Worm (Caenorhabditis elegans) whole organism, L4/young adult: ENCODE results near the gene Y113G7A.22.

ENCODE experiments used
- W03F9.2 ChIP-seq: fragments of 150-350 bp; optimal IDR thresholded peaks from 2 replicates; lab custom pipeline; 2014; ENCODE audit warnings: missing biosample characterization, missing genetic modification characterization
- dao-5 ChIP-seq: sonication (generic microtip); optimal IDR thresholded peaks from 2 replicates; lab custom pipeline; 2016; ENCODE audit warnings: missing genotype, missing genetic modification characterization, moderate library complexity, missing compliant biosample characterization
- him-1 ChIP-seq: sonication (generic microtip); optimal IDR thresholded peaks from 2 replicates; lab custom pipeline; 2016; ENCODE audit warnings: missing genotype, missing genetic modification reagents, missing genetic modification characterization, missing compliant biosample characterization

The Y113G7A.22 gene

DNA sequence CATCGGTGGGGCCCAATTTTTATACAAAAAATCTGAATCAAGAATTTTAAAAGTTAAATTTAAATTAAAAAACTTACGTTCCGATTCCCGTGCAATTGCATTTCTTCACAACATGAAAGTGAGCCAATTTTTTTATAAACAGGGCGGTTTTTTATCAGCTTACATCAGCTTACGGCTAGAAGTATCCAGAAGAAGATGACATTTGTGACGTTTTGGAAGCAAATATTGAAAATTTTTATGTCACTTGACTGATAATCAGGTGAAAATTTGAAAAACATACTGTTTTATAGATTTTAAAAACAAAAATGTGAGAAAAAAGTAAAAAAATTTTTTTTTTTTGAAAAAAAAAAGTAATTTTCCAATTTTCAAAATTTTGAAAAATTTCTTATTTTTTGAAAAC is at the start of gene Y113G7A.22:
Gene Y113G7A.22 (minus strand): TSS at position 101 of the 400 bp plus-strand sequence.
- no peak for TF ChIP-seq W03F9.2 (tag; lab: Kevin White, UChicago)
- no peak for TF ChIP-seq dao-5 (tag; lab: Kevin White, UChicago)
- TF ChIP-seq him-1 (tag; lab: Kevin White, UChicago) = no peak

DNA sequence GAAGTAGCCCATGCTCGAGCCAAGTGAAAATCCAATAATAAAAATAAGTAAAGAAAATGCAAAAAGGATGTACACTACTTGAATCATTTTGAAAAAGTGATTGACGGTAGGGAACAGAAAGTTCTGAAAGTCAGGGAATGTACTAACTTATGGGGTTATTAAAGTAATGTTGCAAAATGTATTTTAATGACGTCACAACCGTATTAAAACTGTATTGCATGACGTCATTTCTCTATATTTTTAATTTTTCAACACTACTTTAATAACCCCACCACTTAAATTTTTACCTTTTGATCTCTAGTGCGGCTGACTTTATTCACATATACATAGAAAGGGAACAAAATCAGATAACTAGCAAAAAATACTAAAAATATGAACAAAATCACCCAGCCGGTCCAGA is 47.2 kb upstream of the Y113G7A.22 start:
- TF ChIP-seq dao-5 (tag; lab: Kevin White, UChicago) = no peak
- TF ChIP-seq him-1 (tag; lab: Kevin White, UChicago) = no peak
- TF ChIP-seq W03F9.2 (tag; lab: Kevin White, UChicago) = no peak

DNA sequence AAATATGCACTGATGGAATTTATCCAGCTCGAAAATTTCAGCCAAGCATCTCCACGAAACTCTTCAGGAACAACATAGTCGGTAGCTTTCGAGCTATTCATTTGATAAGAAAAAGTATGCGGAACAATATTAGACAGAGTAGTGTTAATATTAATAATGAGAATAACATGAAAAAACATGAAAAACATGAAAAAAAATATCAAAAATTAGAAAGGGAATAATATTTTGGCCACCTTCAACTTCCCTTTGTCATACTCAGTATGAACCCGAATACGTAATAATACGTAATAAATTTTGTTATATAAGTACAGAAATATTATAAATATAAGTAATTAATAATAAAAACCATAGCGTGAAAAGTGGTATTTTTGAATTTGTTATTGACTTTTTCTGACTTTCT is 36.8 kb upstream of the Y113G7A.22 start, which contains the start of gene srw-39:
Gene srw-39 (minus strand): TSS at position 101 of the 400 bp plus-strand sequence.
- TF ChIP-seq dao-5 (tag; lab: Kevin White, UChicago) = no peak
- TF ChIP-seq W03F9.2 (tag; lab: Kevin White, UChicago) = no peak
- TF ChIP-seq him-1 (tag; lab: Kevin White, UChicago) = no peak

DNA sequence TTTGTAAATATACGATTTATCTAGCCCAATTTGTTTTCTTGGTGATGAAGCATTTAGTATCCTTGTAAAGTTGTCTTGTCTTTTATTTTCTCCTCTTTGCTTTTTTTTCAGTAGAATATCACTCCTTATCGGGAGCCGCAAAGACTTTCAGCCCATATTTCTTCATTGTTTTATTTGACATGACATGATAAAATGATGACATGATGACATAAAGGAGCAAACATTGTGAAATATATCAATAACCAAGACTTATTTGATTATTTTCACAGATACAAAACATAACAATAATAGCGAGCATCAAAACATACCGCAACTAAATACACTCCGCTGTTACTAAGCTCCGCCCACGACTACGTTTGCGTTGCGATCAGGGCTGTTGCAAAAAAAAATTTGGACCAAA is 30.7 kb upstream of the Y113G7A.22 start:
- TF ChIP-seq W03F9.2 (tag; lab: Kevin White, UChicago) (no peak), him-1 (tag; lab: Kevin White, UChicago) (no peak), dao-5 (tag; lab: Kevin White, UChicago) (no peak)

DNA sequence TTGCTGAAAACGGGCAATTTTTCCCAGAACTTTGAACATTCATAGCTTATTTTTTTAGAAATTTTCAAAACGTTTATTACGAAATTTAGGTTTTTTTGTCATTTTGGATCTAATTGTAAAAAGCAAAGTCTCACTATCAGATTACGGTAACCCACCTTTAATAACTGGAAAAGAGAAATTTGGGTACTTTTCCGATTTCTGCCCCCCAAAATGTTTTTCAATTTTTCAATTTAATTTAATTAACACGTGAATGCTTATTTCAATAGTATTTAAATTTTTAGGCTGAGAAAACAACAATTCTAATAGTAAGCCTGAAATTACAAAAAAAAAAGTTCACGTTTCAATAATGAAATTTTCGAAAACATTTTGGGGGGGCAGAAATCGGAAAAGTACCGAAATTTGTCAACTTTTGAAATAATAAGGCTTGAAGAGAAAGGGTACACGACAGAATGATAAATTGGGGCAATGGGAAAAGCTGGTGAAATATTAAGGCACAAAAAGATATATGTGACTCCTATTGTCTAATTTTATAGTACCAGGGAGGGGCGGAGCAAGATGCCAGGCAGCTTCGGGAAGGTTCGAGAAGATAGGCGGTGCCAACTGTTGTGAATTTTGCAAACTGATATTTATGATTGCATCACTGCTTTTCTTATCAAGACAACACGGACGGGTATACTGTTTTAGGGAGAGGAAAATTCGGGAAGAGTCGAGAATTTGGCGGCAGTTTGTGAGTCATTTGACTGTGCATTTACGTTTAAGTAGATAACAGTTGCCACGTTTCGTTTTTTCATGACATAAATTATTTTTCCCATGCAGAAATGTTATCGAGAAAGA is 29.1 kb upstream of the Y113G7A.22 start, which contains the start of gene F19B2.5:
Gene F19B2.5 (minus strand): TSS at position 107 of the 834 bp plus-strand sequence.
- TF ChIP-seq dao-5 (tag; lab: Kevin White, UChicago) = no peak
- TF ChIP-seq W03F9.2 (tag; lab: Kevin White, UChicago) = no peak
- TF ChIP-seq him-1 (tag; lab: Kevin White, UChicago) = no peak

DNA sequence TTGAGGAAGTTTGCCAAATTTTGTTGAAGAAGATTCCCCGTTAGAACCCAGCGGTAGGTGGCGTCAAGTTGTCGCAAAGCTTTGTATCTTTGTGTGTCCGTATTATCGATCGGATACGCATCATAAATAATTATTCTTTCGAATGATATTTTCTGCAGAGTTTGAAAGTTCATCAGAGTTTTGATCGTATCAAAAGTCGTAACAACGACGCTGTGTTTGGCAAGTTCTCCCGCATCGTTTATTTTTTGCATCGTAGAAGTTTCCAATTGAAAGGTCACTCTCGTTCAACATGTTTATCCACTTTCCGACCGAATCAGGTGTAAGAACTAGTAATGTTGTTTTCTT is 27.9 kb upstream of the Y113G7A.22 start:
- TF ChIP-seq W03F9.2 (tag; lab: Kevin White, UChicago) (no peak), dao-5 (tag; lab: Kevin White, UChicago) (no peak), him-1 (tag; lab: Kevin White, UChicago) (no peak)

DNA sequence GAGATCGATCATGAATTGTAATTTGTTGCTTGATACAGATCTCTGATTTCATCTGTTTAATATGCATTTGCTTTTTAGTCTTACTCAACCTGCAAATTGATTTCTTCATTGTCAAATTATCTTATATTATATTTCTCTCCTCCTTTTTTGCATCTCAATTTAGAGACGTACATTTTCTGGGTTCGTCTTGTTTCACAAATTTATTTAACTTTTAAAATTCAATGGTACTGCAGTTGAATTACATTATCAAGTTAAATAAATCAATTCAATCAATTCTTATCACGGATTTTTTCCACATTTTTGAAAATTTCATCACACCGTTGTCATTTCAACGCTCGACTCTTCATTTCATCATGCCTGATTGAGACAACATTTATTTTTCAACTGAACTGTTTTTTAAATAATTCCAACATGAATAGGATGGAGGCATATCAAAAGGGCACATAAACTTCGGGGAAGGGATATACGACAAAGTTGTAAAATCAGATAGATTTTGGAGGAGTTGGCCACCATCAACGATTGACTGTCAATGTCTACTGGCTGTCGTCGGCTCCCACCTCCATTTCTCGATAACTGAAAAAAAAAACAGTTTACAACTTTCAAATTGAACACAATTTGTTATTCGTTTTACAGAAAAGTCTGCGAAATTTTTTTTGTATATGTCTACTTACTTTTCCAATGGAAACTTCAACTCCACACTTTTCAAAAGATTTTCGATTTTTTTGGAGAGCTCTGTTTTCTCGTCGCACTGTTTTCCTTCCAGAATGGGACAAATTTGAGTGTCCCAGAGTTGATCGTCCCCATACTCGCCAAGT is 27.4 kb upstream of the Y113G7A.22 start:
- no peak for TF ChIP-seq dao-5 (tag; lab: Kevin White, UChicago)
- TF ChIP-seq him-1 (tag; lab: Kevin White, UChicago) = no peak
- TF ChIP-seq W03F9.2 (tag; lab: Kevin White, UChicago) = no peak

DNA sequence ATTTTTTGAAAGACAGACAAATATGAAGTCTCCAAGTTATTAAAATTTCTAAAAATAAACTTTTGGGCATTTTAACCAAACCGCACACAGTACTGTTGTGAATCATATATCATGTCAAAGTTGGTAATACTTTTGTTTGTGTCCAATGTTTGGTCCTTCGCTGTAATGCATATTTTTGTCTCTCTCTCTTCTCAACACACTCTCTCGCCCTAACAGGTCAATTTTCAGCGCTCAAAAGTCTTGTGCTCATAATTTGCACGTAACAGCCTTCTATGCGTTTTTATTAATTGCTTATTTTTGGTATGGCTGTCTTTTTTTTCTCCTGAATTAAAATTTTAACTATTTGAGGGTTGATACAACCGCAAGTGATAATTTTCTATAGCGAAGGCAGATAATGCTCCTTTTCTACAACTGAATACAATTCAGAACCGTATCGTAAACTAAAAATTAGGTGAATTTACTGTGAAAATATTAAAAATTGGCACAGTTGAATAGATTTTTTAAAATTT is 26.7 kb upstream of the Y113G7A.22 start:
- no peak for TF ChIP-seq him-1 (tag; lab: Kevin White, UChicago)
- TF ChIP-seq dao-5 (tag; lab: Kevin White, UChicago) = no peak
- TF ChIP-seq W03F9.2 (tag; lab: Kevin White, UChicago) = no peak

DNA sequence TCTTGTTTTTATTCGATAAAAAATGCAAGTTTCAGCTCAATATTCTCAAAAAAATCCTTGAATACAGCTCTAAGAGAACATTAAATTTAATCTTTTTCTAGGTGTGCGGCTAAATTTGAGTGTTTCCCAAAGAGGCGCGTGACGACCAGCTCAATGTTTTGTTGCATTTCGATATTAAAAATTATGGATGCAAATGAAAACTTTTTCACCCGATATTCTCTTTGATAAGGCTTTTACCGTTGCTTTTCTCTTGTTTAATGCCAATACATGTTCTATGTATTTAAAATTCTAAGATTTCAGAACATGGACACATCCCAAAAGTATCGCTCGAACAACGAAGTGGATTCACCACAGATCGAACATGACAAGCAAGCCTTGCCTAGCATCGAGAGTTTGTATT is 23.1 kb upstream of the Y113G7A.22 start, which contains the start of gene F19B2.6:
Gene F19B2.6 (plus strand): TSS at position 301 of the 400 bp plus-strand sequence.
- TF ChIP-seq dao-5 (tag; lab: Kevin White, UChicago) = no peak
- TF ChIP-seq W03F9.2 (tag; lab: Kevin White, UChicago) = no peak
- TF ChIP-seq him-1 (tag; lab: Kevin White, UChicago) = no peak

DNA sequence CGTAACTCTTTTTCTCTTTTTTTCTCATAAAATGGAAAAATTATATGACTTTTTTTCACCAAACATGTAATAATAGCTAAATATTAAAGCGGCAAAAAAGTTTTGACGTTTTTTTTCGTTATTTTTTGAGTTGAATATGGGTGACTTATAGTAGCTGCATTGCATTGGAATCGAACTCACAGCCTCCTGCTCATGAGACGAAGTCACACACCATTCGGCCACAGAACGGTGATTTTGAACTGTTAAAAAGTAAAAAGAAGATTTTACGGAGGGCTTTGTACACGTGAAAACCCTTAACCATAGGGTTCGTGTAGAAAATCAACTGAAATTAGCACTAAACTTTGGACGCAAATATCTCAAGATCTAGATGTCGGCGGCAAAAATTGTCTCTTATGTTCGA is 16.7 kb upstream of the Y113G7A.22 start:
- no peak for TF ChIP-seq him-1 (tag; lab: Kevin White, UChicago)
- TF ChIP-seq W03F9.2 (tag; lab: Kevin White, UChicago) = no peak
- TF ChIP-seq dao-5 (tag; lab: Kevin White, UChicago) = no peak

DNA sequence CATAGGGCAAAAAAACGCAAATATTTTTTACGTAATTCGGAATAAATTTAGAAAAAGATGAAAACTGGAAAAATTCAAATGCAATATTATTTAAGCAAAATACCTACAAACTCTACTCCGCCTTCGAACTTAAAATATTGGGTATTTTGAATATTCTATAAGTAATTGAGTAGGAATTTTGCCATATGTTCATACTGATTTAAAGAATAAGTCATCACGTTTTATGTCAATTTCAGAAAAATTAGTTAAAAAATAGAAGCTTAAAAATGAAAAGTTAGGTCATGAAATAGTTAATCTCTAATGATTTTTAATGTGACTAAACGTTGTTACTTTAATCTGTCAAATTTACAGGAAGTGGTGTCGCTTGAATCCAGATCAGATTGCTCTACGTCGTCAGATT is 16.3 kb upstream of the Y113G7A.22 start, which contains the start of gene F19B2.7:
Gene F19B2.7 (plus strand): TSS at position 301 of the 400 bp plus-strand sequence.
- TF ChIP-seq dao-5 (tag; lab: Kevin White, UChicago) (no peak), W03F9.2 (tag; lab: Kevin White, UChicago) (no peak), him-1 (tag; lab: Kevin White, UChicago) (no peak)

DNA sequence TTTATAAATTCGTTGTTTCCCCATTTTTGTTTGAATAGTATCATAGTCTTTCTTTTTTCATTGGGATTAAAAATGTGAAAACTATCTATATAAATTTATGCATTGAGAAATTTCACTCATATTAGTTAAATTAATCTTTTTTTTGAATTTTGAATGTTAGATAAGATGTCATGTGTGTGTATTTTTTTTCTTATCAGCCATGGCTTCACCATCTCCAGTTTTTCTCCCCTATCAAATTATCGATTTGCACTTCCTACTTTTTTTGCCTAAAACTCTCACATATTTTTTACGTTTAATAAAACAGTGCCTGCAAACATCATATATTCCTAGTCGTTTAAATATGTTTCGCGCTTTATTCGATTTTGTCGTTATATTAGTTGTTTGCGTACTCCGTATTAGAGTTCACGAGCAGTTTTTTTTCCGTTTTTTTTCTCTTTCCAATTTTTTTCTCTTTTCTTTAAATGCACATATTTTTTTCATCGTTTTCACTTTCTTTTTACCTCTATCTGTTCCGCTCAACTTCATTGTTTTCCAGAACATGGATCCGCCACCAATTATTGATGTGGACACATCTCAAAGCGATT is 12.6 kb upstream of the Y113G7A.22 start, which contains the start of gene Y113G7A.13:
Gene Y113G7A.13 (plus strand): TSS at position 534 of the 584 bp plus-strand sequence.
- no peak for TF ChIP-seq W03F9.2 (tag; lab: Kevin White, UChicago)
- TF ChIP-seq him-1 (tag; lab: Kevin White, UChicago) = no peak
- no peak for TF ChIP-seq dao-5 (tag; lab: Kevin White, UChicago)
